ENCODE assay signal across 2 fruit fly cellular contexts in the genomic region with DNA sequence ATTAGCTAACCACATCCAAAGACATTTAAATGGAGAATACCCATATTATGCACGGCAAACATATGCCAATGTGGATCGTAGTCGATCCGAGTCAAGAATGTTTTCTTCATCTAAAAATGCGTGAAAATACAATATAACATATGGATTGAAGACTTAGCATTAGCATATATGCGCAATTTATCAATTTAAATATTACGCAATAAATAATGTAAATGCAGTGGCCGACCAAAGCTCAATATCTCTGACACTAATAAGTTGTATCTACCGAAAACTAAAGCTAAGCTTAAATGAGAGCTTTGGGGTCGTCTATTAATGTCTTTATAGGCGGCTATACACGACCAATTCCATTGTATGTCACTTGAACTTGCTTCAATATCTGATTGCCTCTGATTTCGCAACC.
TF ChIP-seq lines count a peak whose summit lies in the region.

No protein-coding gene starts in this region.

- TF ChIP-seq CTCF in whole organism, embryonic (GFP tag; optimal IDR thresholded peaks at IDR 0.05; lab: Kevin White, UChicago) = no peak

TF ChIP-seq in whole organism, adult, 20 proteins besides CTCF, POLR2A, EP300 and RAD21:
- TF ChIP-seq pad (GFP tag; optimal IDR thresholded peaks at IDR 0.05; lab: Kevin White, UChicago) (no peak), bab1 (GFP tag; optimal IDR thresholded peaks at IDR 0.05; lab: Kevin White, UChicago) (peak; percentile 64)

TF ChIP-seq in whole organism, embryonic, 481 proteins besides CTCF, POLR2A, EP300 and RAD21:
- TF ChIP-seq Rfx (GFP tag; IDR thresholded peaks at IDR 0.05; lab: Robert Waterston, UW) = 0 out of 2 replicates have a peak, but pooled peaks have one; percentile 6
- peak in 1 of 2 experiments; percentile 51 for TF ChIP-seq Hr78 (GFP tag; optimal IDR thresholded peaks at IDR 0.05; lab: Kevin White, UChicago)
- TF ChIP-seq CG15269 (tag; optimal IDR thresholded peaks at IDR 0.05; lab: Kevin White, UChicago) = peak; percentile 41
- peak; percentile 81 for TF ChIP-seq vvl (GFP tag; IDR thresholded peaks at IDR 0.05; lab: Robert Waterston, UW)
- TF ChIP-seq CG7963 (GFP tag; IDR thresholded peaks at IDR 0.05; lab: Robert Waterston, UW; ENCODE audit: partially characterized antibody) = no peak
- peak; percentile 15 for TF ChIP-seq CG4328 (GFP tag; optimal IDR thresholded peaks at IDR 0.05; lab: Kevin White, UChicago)
- no peak for TF ChIP-seq lmd (GFP tag; IDR thresholded peaks at IDR 0.05; lab: Robert Waterston, UW)
- peak; percentile 93 for TF ChIP-seq CG18011 (GFP tag; optimal IDR thresholded peaks at IDR 0.05; lab: Kevin White, UChicago)
- peak; percentile 52 for TF ChIP-seq Med (GFP tag; lab: Kevin White, UChicago)
- peak; percentile 7 for TF ChIP-seq CG13624 (GFP tag; optimal IDR thresholded peaks at IDR 0.05; lab: Kevin White, UChicago)
- peak in 1 of 2 experiments; percentile 87 for TF ChIP-seq Pdp1 (GFP tag; optimal IDR thresholded peaks at IDR 0.05; lab: Kevin White, UChicago)
- no peak for TF ChIP-seq sna (GFP tag; IDR thresholded peaks at IDR 0.05; lab: Robert Waterston, UW; ENCODE audit: partially characterized antibody)
- TF ChIP-seq CG13894 (tag; optimal IDR thresholded peaks at IDR 0.05; lab: Kevin White, UChicago) = peak; percentile 24
- TF ChIP-seq gfzf (GFP tag; optimal IDR thresholded peaks at IDR 0.05; lab: Kevin White, UChicago) = no peak
- no peak for TF ChIP-seq Dref (GFP tag; IDR thresholded peaks at IDR 0.05; lab: Robert Waterston, UW)
- TF ChIP-seq inv (GFP tag; IDR thresholded peaks at IDR 0.05; lab: Robert Waterston, UW; ENCODE audit: partially characterized antibody) = no peak
- TF ChIP-seq Vsx1 (GFP tag; optimal IDR thresholded peaks at IDR 0.05; lab: Kevin White, UChicago) = peak; percentile 12
- no peak for TF ChIP-seq HmgZ (tag; optimal IDR thresholded peaks at IDR 0.05; lab: Kevin White, UChicago)
- peak; percentile 64; the same call in 1 of the 4 replicates for TF ChIP-seq chinmo (GFP tag; IDR thresholded peaks at IDR 0.05; lab: Robert Waterston, UW; ENCODE audit: partially characterized antibody)
TF ChIP-seq in whole organism, embryonic: peak in this region for 12.
